Fruit fly (Drosophila melanogaster) whole organism, embryonic: ENCODE measurements around the gene CG7714.

ENCODE experiments used
- Antp ChIP-seq: fragments of 200-800 bp; sonication (Bioruptor generic); optimal IDR thresholded peaks from 3 replicates; lab custom pipeline; 2016; ENCODE audit warnings: missing biosample characterization, missing genetic modification characterization
- BtbVII ChIP-seq: fragments of 200-800 bp; sonication (Bioruptor generic); optimal IDR thresholded peaks from 3 replicates; lab custom pipeline; 2017; ENCODE audit warnings: missing biosample characterization, mild to moderate bottlenecking, missing genetic modification characterization
- CG11504 ChIP-seq: fragments of 200-800 bp; sonication (Bioruptor generic); optimal IDR thresholded peaks from 3 replicates; lab custom pipeline; 2019; ENCODE audit warnings: missing biosample characterization, mild to moderate bottlenecking, missing genetic modification characterization, moderate library complexity
- CG12155 ChIP-seq: fragments of 200-800 bp; sonication (Bioruptor generic); optimal IDR thresholded peaks from 3 replicates; lab custom pipeline; 2016; ENCODE audit warnings: missing biosample characterization, missing genetic modification characterization
- CG12659 ChIP-seq: fragments of 200-800 bp; sonication (Bioruptor generic); optimal IDR thresholded peaks from 3 replicates; lab custom pipeline; 2017; ENCODE audit warnings: mild to moderate bottlenecking, missing biosample characterization, missing genetic modification reagents, missing genetic modification characterization
- CG13296 ChIP-seq: fragments of 200-800 bp; sonication (Bioruptor generic); optimal IDR thresholded peaks from 3 replicates; lab custom pipeline; 2018; ENCODE audit warnings: missing biosample characterization, mild to moderate bottlenecking, missing genetic modification characterization
- CG14667 ChIP-seq: fragments of 200-800 bp; sonication (Bioruptor generic); IDR thresholded peaks from 2 replicates; pipeline ENCODE4 v1.3.6; 2022; ENCODE audit warnings: missing biosample characterization, missing genetic modification characterization
- CG14860 ChIP-seq: fragments of 200-800 bp; sonication (Bioruptor generic); IDR thresholded peaks from 3 replicates; pipeline ENCODE4 v1.3.6; 2022; ENCODE audit warnings: missing biosample characterization, missing genetic modification characterization; ENCODE audit not compliant: partially characterized antibody
- CG15073 ChIP-seq: fragments of 200-800 bp; sonication (Bioruptor generic); optimal IDR thresholded peaks from 2 replicates; lab custom pipeline; 2016; ENCODE audit warnings: missing biosample characterization, missing genetic modification characterization
- CG1529 ChIP-seq: fragments of 200-800 bp; sonication (Bioruptor generic); optimal IDR thresholded peaks from 3 replicates; lab custom pipeline; 2018; ENCODE audit warnings: missing biosample characterization, missing genetic modification characterization
- CG17359 ChIP-seq: fragments of 200-800 bp; sonication (Bioruptor generic); optimal IDR thresholded peaks from 3 replicates; lab custom pipeline; 2018; ENCODE audit warnings: missing biosample characterization, mild to moderate bottlenecking, missing genetic modification characterization, moderate library complexity
- CG17361 ChIP-seq: fragments of 200-800 bp; sonication (Bioruptor generic); IDR thresholded peaks from 3 replicates; pipeline ENCODE4 v1.3.6; 2022; ENCODE audit warnings: missing biosample characterization, missing genetic modification characterization
- CG1792 ChIP-seq: fragments of 200-800 bp; sonication (Bioruptor generic); optimal IDR thresholded peaks from 2 replicates; lab custom pipeline; 2016; ENCODE audit warnings: missing biosample characterization, missing genetic modification characterization
- CG18599 ChIP-seq: fragments of 200-800 bp; sonication (Bioruptor generic); optimal IDR thresholded peaks from 3 replicates; lab custom pipeline; 2017; ENCODE audit warnings: missing biosample characterization, missing genetic modification characterization, mild to moderate bottlenecking, moderate library complexity, missing genetic modification reagents
- CG18619 ChIP-seq: fragments of 200-800 bp; sonication (Bioruptor generic); optimal IDR thresholded peaks from 3 replicates; lab custom pipeline; 2017; ENCODE audit warnings: missing biosample characterization, mild to moderate bottlenecking, missing genetic modification characterization
- CG30020 ChIP-seq: fragments of 200-800 bp; optimal IDR thresholded peaks from 2 replicates; lab custom pipeline; 2019; ENCODE audit warnings: missing biosample characterization, mild to moderate bottlenecking, missing genetic modification characterization, moderate library complexity
- CG42726 ChIP-seq: fragments of 200-800 bp; sonication (Bioruptor generic); IDR thresholded peaks from 2 replicates; pipeline ENCODE4 v1.3.6; 2022; ENCODE audit warnings: missing biosample characterization, missing genetic modification characterization; ENCODE audit not compliant: partially characterized antibody
- CG4404 ChIP-seq: fragments of 200-800 bp; sonication (Bioruptor generic); IDR thresholded peaks from 2 replicates; pipeline ENCODE4 v1.3.6; 2022; ENCODE audit warnings: missing biosample characterization, missing genetic modification characterization
- CG5953 ChIP-seq: fragments of 200-800 bp; sonication (Bioruptor generic); IDR thresholded peaks from 2 replicates; pipeline ENCODE4 v1.3.6; 2022; ENCODE audit warnings: missing biosample characterization, missing genetic modification characterization
- CG6175 ChIP-seq: fragments of 200-800 bp; sonication (Bioruptor generic); IDR thresholded peaks from 3 replicates; pipeline ENCODE4 v1.3.6; 2022; ENCODE audit warnings: missing biosample characterization, missing genetic modification characterization
- CG6765 ChIP-seq: fragments of 200-800 bp; sonication (Bioruptor generic); optimal IDR thresholded peaks from 3 replicates; lab custom pipeline; 2017; ENCODE audit warnings: missing biosample characterization, mild to moderate bottlenecking, missing genetic modification characterization
- CG6813 ChIP-seq: fragments of 200-800 bp; sonication (Bioruptor generic); optimal IDR thresholded peaks from 2 replicates; lab custom pipeline; 2017; ENCODE audit warnings: missing biosample characterization, missing genetic modification characterization, mild to moderate bottlenecking, moderate library complexity, missing genetic modification reagents
- CG7839 ChIP-seq: fragments of 200-800 bp; sonication (Bioruptor generic); optimal IDR thresholded peaks from 3 replicates; lab custom pipeline; 2018; ENCODE audit warnings: missing biosample characterization, mild to moderate bottlenecking, missing genetic modification characterization, moderate library complexity
- Dll ChIP-seq: fragments of 200-800 bp; sonication (Bioruptor generic); IDR thresholded peaks from 4 replicates; pipeline ENCODE4 v1.3.6; 2022; ENCODE audit warnings: missing biosample characterization, missing genetic modification characterization; ENCODE audit not compliant: partially characterized antibody
- H2.0 ChIP-seq: fragments of 200-800 bp; sonication (Bioruptor generic); IDR thresholded peaks from 2 replicates; pipeline ENCODE4 v1.3.6; 2022; ENCODE audit warnings: missing biosample characterization, missing genetic modification characterization
- HLH3B ChIP-seq: fragments of 200-800 bp; sonication (Bioruptor generic); IDR thresholded peaks from 2 replicates; pipeline ENCODE4 v1.3.6; 2022; ENCODE audit warnings: missing biosample characterization, missing genetic modification characterization
- Hey ChIP-seq: fragments of 200-800 bp; sonication (Bioruptor generic); optimal IDR thresholded peaks from 3 replicates; lab custom pipeline; 2018; ENCODE audit warnings: missing biosample characterization, mild to moderate bottlenecking, missing genetic modification characterization
- Mad ChIP-seq: fragments of 200-800 bp; sonication (Bioruptor generic); optimal IDR thresholded peaks from 2 replicates; lab custom pipeline; 2016; ENCODE audit warnings: missing biosample characterization, missing genetic modification characterization
- Max ChIP-seq: fragments of 200-800 bp; sonication (Bioruptor generic); optimal IDR thresholded peaks from 2 replicates; lab custom pipeline; 2016; ENCODE audit warnings: missing biosample characterization, mild to moderate bottlenecking, missing genetic modification characterization
- Med ChIP-seq: fragments of 200-800 bp; sonication (Bioruptor generic); peaks from one replicate; lab custom pipeline; 2016; ENCODE audit warnings: missing biosample characterization, missing genetic modification characterization, mild to moderate bottlenecking, inconsistent platforms, moderate library complexity
- NK7.1 ChIP-seq: fragments of 200-800 bp; sonication (Bioruptor generic); optimal IDR thresholded peaks from 3 replicates; lab custom pipeline; 2016; ENCODE audit warnings: missing biosample characterization, missing genetic modification characterization
- Sox102F ChIP-seq: fragments of 200-800 bp; sonication (Bioruptor generic); optimal IDR thresholded peaks from 2 replicates; lab custom pipeline; 2018; ENCODE audit warnings: missing biosample characterization, mild to moderate bottlenecking, missing genetic modification characterization, moderate library complexity
- Usf ChIP-seq: fragments of 200-800 bp; sonication (Bioruptor generic); optimal IDR thresholded peaks from 2 replicates; lab custom pipeline; 2017; ENCODE audit warnings: missing genotype, missing biosample characterization, missing genetic modification characterization
- ara ChIP-seq: fragments of 200-800 bp; sonication (Bioruptor generic); IDR thresholded peaks from 2 replicates; pipeline ENCODE4 v1.3.6; 2022; ENCODE audit warnings: missing biosample characterization, missing genetic modification characterization
- az2 ChIP-seq: fragments of 200-800 bp; sonication (Bioruptor generic); optimal IDR thresholded peaks from 3 replicates; lab custom pipeline; 2016; ENCODE audit warnings: missing biosample characterization, missing genetic modification characterization
- btn ChIP-seq: fragments of 200-800 bp; sonication (Bioruptor generic); optimal IDR thresholded peaks from 2 replicates; lab custom pipeline; 2016; ENCODE audit warnings: missing biosample characterization, missing genetic modification characterization
- emc ChIP-seq: fragments of 200-800 bp; sonication (Bioruptor generic); optimal IDR thresholded peaks from 2 replicates; lab custom pipeline; 2016; ENCODE audit warnings: missing biosample characterization, missing genetic modification characterization
- eve ChIP-seq, 2 experiments: fragments of >200 bp; optimal IDR thresholded peaks; 2 replicates each; lab custom pipeline; 2017; ENCODE audit warnings: missing biosample characterization in 2 of 2, missing genetic modification characterization in 2 of 2
- gce ChIP-seq: fragments of 200-800 bp; sonication (Bioruptor generic); IDR thresholded peaks from 3 replicates; pipeline ENCODE4 v1.3.6; 2022; ENCODE audit warnings: missing biosample characterization, missing genetic modification characterization
- gcm ChIP-seq: fragments of 200-800 bp; sonication (Bioruptor generic); optimal IDR thresholded peaks from 2 replicates; lab custom pipeline; 2019; ENCODE audit warnings: missing biosample characterization, mild to moderate bottlenecking, missing genetic modification characterization, moderate library complexity
- h ChIP-seq: fragments of >200 bp; optimal IDR thresholded peaks from 2 replicates; lab custom pipeline; 2017
- inv ChIP-seq: fragments of 200-800 bp; sonication (Bioruptor generic); IDR thresholded peaks from 2 replicates; pipeline ENCODE4 v1.3.6; 2022; ENCODE audit warnings: missing biosample characterization, missing genetic modification characterization; ENCODE audit not compliant: partially characterized antibody
- nau ChIP-seq: fragments of 200-800 bp; sonication (Bioruptor generic); optimal IDR thresholded peaks from 3 replicates; lab custom pipeline; 2017; ENCODE audit warnings: missing biosample characterization, mild to moderate bottlenecking, missing genetic modification characterization, missing genetic modification reagents
- phol ChIP-seq: fragments of 200-800 bp; sonication (Bioruptor generic); optimal IDR thresholded peaks from 3 replicates; lab custom pipeline; 2018; ENCODE audit warnings: missing biosample characterization, mild to moderate bottlenecking, missing genetic modification characterization, moderate library complexity
- rib ChIP-seq: fragments of 200-800 bp; sonication (Bioruptor generic); IDR thresholded peaks from 2 replicates; pipeline ENCODE4 v1.3.6; 2022; ENCODE audit warnings: missing biosample characterization, missing genetic modification characterization
- sens ChIP-seq: fragments of 200-800 bp; sonication (Bioruptor generic); peaks from one replicate; lab custom pipeline; 2016; ENCODE audit warnings: missing biosample characterization, missing genetic modification characterization
- tll ChIP-seq, 2 experiments: fragments of 200-800 bp in 1 of 2; fragments of >200 bp in 1 of 2; sonication (Bioruptor generic) in 1 of 2; optimal IDR thresholded peaks; 2 replicates each; lab custom pipeline; 2017 to 2019; ENCODE audit warnings: missing biosample characterization in 2 of 2, missing genetic modification characterization in 2 of 2, mild to moderate bottlenecking in 1 of 2, moderate library complexity in 1 of 2
- tup ChIP-seq: fragments of 200-800 bp; sonication (Bioruptor generic); optimal IDR thresholded peaks from 2 replicates; lab custom pipeline; 2016; ENCODE audit warnings: missing biosample characterization, mild to moderate bottlenecking, missing genetic modification characterization, moderate library complexity
- vnd ChIP-seq: fragments of 200-800 bp; sonication (Bioruptor generic); IDR thresholded peaks from 3 replicates; pipeline ENCODE4 v1.3.6; 2022; ENCODE audit warnings: missing biosample characterization, missing genetic modification characterization; ENCODE audit not compliant: partially characterized antibody
- zf30C ChIP-seq: fragments of 200-800 bp; sonication (Bioruptor generic); optimal IDR thresholded peaks from 3 replicates; lab custom pipeline; 2018; ENCODE audit warnings: missing biosample characterization, mild to moderate bottlenecking, missing genetic modification characterization

Gene CG7714

dm6 chr3R:18719767-18720341 is 6.4 kb downstream of the CG7714 start (continued):
- peak; percentile 29 for TF ChIP-seq Usf (GFP tag; lab: Kevin White, UChicago)
- TF ChIP-seq CG6175 (GFP tag; lab: Robert Waterston, UW) = 0 out of 3 replicates have a peak, but pooled peaks have one; percentile 37
- TF ChIP-seq ara (GFP tag; lab: Robert Waterston, UW) = peak; percentile 78
- TF ChIP-seq CG18619 = peak; percentile 85
- TF ChIP-seq CG4404 (GFP tag; lab: Robert Waterston, UW) = peak; percentile 62
- TF ChIP-seq CG17359 (tag; lab: Kevin White, UChicago) = peak; percentile 90
- peak; percentile 15 to 93 for TF ChIP-seq eve (GFP tag; optimal IDR thresholded peaks at IDR 0.05; lab: Kevin White, UChicago)
- TF ChIP-seq btn (GFP tag; lab: Kevin White, UChicago) = peak; percentile 60
- TF ChIP-seq CG11504 (tag; lab: Kevin White, UChicago) = peak; percentile 91
- TF ChIP-seq CG14860 (GFP tag; lab: Robert Waterston, UW) = no peak
- TF ChIP-seq CG12659 (GFP tag; lab: Kevin White, UChicago) = peak; percentile 85
- peak; percentile 86 for TF ChIP-seq CG6765 (GFP tag; lab: Kevin White, UChicago)
- TF ChIP-seq Dll (GFP tag; lab: Robert Waterston, UW) = no peak
- no peak for TF ChIP-seq CG30020 (tag; lab: Kevin White, UChicago)
- peak; percentile 65 for TF ChIP-seq NK7.1 (GFP tag; lab: Kevin White, UChicago)
- peak; percentile 60; the same call in 1 of the 3 replicates for TF ChIP-seq gce (GFP tag; lab: Robert Waterston, UW)
- no peak for TF ChIP-seq CG42726
- TF ChIP-seq CG18599 (GFP tag; lab: Kevin White, UChicago) = peak; percentile 97
- TF ChIP-seq gcm = peak; percentile 65
- peak; percentile 76 for TF ChIP-seq az2
- TF ChIP-seq CG6813 = peak; percentile 86
- TF ChIP-seq phol (tag; lab: Kevin White, UChicago) = peak; percentile 81
- TF ChIP-seq tup (GFP tag; lab: Kevin White, UChicago) = peak; percentile 59
- peak; percentile 91 for TF ChIP-seq Hey (tag; lab: Kevin White, UChicago)
- TF ChIP-seq BtbVII (GFP tag; lab: Kevin White, UChicago) = peak; percentile 89
- TF ChIP-seq Sox102F (GFP tag; lab: Kevin White, UChicago) = peak; percentile 84
- peak; percentile 91 for TF ChIP-seq CG7839 (tag; lab: Kevin White, UChicago)
- TF ChIP-seq nau = peak; percentile 78
- peak; percentile 88 for TF ChIP-seq HLH3B
- TF ChIP-seq rib (GFP tag; lab: Robert Waterston, UW) = no peak; the same call in 1 of the 2 replicates
- TF ChIP-seq CG17361 = peak; percentile 91
- TF ChIP-seq inv (GFP tag; lab: Robert Waterston, UW) = no peak
- TF ChIP-seq CG14667 = peak; percentile 66
- peak; percentile 72 for TF ChIP-seq Mad (GFP tag; lab: Kevin White, UChicago)
- TF ChIP-seq H2.0 = peak; percentile 73
- peak; percentile 96 for TF ChIP-seq sens (GFP tag; lab: Kevin White, UChicago)
- TF ChIP-seq Max = peak; percentile 74
- TF ChIP-seq CG13296 (GFP tag; lab: Kevin White, UChicago) = peak; percentile 90
- TF ChIP-seq zf30C (GFP tag; lab: Kevin White, UChicago) = peak; percentile 82
- no peak for TF ChIP-seq vnd
- no peak for TF ChIP-seq tll (GFP tag; optimal IDR thresholded peaks at IDR 0.05; lab: Kevin White, UChicago)
- peak; percentile 81 for TF ChIP-seq Antp
- peak; percentile 57; the same call in 1 of the 2 replicates for TF ChIP-seq CG5953
- TF ChIP-seq emc (GFP tag; lab: Kevin White, UChicago) = no peak
- peak; percentile 97 for TF ChIP-seq Med (GFP tag; lab: Kevin White, UChicago)
- TF ChIP-seq CG1792 (GFP tag; lab: Kevin White, UChicago) = peak; percentile 82
- peak; percentile 71 for TF ChIP-seq CG1529 (GFP tag; lab: Kevin White, UChicago)
- TF ChIP-seq CG12155 = peak; percentile 67
- no peak for TF ChIP-seq h (lab: Kevin White, UChicago)
- TF ChIP-seq CG15073 (GFP tag; lab: Kevin White, UChicago) = peak; percentile 29
